Worm (Caenorhabditis elegans): ENCODE measurements around the gene dpy-20.

The dpy-20 gene

DNA sequence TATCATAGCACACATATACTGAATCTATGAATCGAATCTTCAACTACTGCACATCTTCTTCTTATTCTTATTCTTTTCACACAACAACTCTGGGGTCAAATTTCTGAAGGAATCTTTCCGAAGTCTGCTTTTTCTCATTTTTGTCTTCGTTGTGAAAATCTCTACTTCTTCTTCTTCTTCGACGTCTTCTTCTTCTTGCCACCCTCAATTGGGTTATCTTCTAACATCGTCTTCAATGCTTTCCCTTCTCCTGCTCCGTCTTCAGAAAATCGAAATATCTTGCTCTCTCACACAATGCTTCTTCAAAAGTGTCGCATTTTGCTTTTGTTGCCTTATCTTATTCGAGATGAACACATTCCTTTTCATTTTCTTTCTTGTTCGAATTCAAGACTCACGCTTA, 22.6 kb upstream of the dpy-20 start:
- no peak for TF ChIP-seq M03D4.4 (tag; optimal IDR thresholded peaks at IDR 0.05)
- TF ChIP-seq unc-120 (tag; optimal IDR thresholded peaks at IDR 0.05; ENCODE audit: poor library complexity, severe bottlenecking), result no peak
- TF ChIP-seq lin-32 (GFP tag; optimal IDR thresholded peaks at IDR 0.05), result no peak
- TF ChIP-seq nhr-28 (tag; optimal IDR thresholded peaks at IDR 0.05), result no peak
- no peak for TF ChIP-seq ceh-39 (tag; optimal IDR thresholded peaks at IDR 0.05)
- no peak for TF ChIP-seq nhr-2 (tag; optimal IDR thresholded peaks at IDR 0.05)
- no peak for TF ChIP-seq sem-2 (GFP tag; optimal IDR thresholded peaks at IDR 0.05)
- TF ChIP-seq ces-1 (GFP tag; optimal IDR thresholded peaks at IDR 0.05), result peak; percentile 94

DNA sequence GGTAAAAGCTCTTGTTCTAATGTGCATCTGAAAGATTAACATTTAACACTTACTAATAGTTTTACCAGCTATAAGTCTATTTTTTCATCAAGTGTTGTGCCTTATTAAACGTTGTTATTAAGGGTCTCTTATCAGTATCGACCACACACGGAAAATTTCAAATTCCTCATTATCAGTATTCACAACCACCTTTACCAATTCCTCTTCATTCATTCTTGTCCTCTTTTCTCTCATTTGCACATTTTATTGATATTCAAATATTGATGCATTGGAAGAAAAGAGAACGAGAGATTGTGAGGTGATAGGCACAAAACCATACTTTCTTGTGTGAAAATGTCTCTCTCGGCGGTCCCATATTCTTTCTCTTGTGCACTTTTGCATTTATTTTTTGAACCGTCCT, 21.2 kb upstream of the dpy-20 start:
- TF ChIP-seq mep-1 (tag; optimal IDR thresholded peaks at IDR 0.05), result no peak
- no peak for TF ChIP-seq elt-3 (tag; optimal IDR thresholded peaks at IDR 0.05)
- no peak for TF ChIP-seq ceh-39 (tag; optimal IDR thresholded peaks at IDR 0.05)
- TF ChIP-seq ham-2 (GFP tag; optimal IDR thresholded peaks at IDR 0.05), result no peak
- no peak for TF ChIP-seq nhr-76 (tag; optimal IDR thresholded peaks at IDR 0.05)
- no peak for TF ChIP-seq zip-8 (tag; optimal IDR thresholded peaks at IDR 0.05)
- no peak for TF ChIP-seq ceh-83 (GFP tag; optimal IDR thresholded peaks at IDR 0.05)
- no peak for TF ChIP-seq lin-32 (GFP tag; optimal IDR thresholded peaks at IDR 0.05)
- TF ChIP-seq cnd-1 (tag; optimal IDR thresholded peaks at IDR 0.05), result no peak
- no peak for TF ChIP-seq flh-1 (GFP tag; optimal IDR thresholded peaks at IDR 0.05)
- no peak for TF ChIP-seq drap-1 (GFP tag; optimal IDR thresholded peaks at IDR 0.05)

DNA sequence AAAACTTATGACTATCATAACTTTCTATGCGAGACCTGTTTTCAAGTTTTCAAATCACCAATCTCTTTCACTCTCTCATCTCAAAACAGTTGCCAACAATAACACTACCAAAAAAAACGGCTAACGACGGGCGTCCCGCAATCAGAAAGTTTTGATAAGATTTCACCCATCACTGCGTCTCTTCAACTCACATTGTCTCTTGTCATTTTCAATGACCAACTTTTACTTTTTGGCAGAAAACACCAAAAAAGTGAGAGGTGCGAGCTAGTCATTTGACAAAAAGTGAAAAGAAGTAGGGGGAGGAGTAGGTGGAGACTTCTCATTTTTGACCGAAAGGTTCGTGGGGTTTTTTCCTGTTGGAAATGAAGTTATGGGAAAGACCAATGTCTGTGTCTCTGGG, 18.0 kb upstream of the dpy-20 start:
- TF ChIP-seq nhr-12 (tag; optimal IDR thresholded peaks at IDR 0.05), result no peak
- no peak for TF ChIP-seq nhr-2 (tag; optimal IDR thresholded peaks at IDR 0.05)
- TF ChIP-seq elt-1 (tag; optimal IDR thresholded peaks at IDR 0.05; ENCODE audit: borderline replicate concordance, insufficient read depth), result no peak
- no peak for TF ChIP-seq tbx-8 (GFP tag; optimal IDR thresholded peaks at IDR 0.05)
- peak; percentile 47 for TF ChIP-seq blmp-1 (tag; optimal IDR thresholded peaks at IDR 0.05)
- TF ChIP-seq lin-13 (tag; optimal IDR thresholded peaks at IDR 0.05), result no peak

DNA sequence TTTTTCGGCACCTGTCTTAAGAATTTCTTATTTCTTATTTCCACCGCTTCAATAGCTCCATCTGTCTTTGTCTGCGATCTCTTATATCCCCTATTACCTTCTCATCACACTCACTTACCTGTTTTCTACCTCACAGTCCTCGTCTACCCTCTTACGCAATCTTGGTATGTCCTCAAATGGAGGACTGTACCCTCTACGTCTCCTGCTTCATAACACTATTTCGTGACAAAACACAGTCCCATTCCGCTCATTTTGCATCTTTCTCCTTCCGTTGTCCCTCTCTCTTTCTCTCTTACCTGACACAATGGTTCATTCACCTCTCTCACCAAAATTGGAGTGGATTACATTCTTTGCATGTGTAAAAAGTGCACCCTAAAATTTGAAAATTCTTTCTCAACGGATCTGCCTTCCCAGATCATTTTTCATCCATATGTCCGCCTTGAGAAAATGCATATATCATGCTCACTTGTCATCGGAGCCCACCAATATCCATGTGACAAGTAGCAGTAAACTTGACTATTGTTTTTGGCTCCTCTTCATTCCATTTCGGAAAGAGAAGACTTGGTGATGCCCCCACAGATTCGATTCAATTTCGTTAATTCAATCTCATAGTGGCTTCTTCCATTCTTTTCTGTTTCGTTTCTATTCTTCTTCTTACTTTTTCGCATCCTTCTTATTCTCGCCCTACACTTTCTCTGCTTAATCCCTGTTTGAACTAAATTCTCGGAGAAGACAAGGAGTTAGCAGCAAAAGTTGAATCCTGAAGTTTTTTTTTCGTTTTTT, 16.6 kb upstream of the dpy-20 start:
- TF ChIP-seq cnd-1 (tag; optimal IDR thresholded peaks at IDR 0.05) (peak; percentile 34), mls-2 (tag; optimal IDR thresholded peaks at IDR 0.05) (peak; percentile 30), ham-2 (GFP tag; optimal IDR thresholded peaks at IDR 0.05) (no peak), nhr-2 (tag; optimal IDR thresholded peaks at IDR 0.05) (peak; percentile 99), ztf-11 (tag; optimal IDR thresholded peaks at IDR 0.05) (no peak), ceh-39 (tag; optimal IDR thresholded peaks at IDR 0.05) (peak; percentile 1), ces-1 (GFP tag; optimal IDR thresholded peaks at IDR 0.05) (peak; percentile 98), zip-8 (tag; optimal IDR thresholded peaks at IDR 0.05) (peak; percentile 69)

DNA sequence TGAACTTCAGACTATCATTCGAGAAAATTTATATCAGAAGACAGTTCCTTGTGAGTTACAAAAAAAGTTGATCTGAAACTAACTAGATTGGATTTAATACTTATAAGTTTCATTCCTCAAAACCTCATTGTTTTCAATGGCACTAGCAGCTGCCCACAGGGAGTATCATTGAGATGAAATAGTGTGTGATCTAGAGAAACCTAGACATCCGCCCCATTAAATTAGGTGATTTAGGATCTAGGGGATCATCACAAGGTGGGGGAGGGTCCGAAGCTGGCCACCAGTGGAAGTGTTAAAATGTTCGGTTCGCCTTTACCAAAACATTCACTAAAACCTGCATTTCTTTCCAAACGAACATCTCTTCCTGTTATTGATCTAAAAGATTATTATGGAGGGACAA, 15.8 kb upstream of the dpy-20 start:
- no peak for TF ChIP-seq unc-62 (GFP tag; optimal IDR thresholded peaks at IDR 0.05)
- TF ChIP-seq hlh-1 (tag; optimal IDR thresholded peaks at IDR 0.05), result peak; percentile 14
- TF ChIP-seq drap-1 (GFP tag; optimal IDR thresholded peaks at IDR 0.05), result no peak

DNA sequence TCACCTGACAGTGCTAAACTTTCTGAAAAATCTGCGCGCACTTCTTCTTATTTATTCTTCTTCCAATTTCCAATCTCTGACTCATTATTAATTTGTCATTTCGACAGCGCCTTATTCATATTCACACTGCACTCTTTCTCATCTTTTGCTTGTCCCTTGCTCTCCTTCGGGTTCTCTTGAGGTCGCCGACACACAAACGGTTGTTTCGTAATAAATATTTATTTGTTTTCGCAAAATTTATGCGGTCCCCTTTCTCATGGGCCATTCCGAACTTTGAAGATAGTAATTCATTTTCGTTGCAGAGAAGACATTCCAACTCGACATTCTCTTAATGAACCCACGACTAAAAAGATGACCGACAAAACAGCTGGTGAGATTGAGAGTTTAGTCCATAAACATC, 14.1 kb upstream of the dpy-20 start, which contains the start of gene magi-1:
Gene magi-1, plus strand, starts transcription at position 301 of the 400 bp plus-strand sequence.
- TF ChIP-seq ceh-39 (tag; optimal IDR thresholded peaks at IDR 0.05), result no peak
- TF ChIP-seq mab-5 (tag; optimal IDR thresholded peaks at IDR 0.05), result no peak
- no peak for TF ChIP-seq snpc-4 (tag; optimal IDR thresholded peaks at IDR 0.05)
- no peak for TF ChIP-seq cnd-1 (tag; optimal IDR thresholded peaks at IDR 0.05)
- TF ChIP-seq ham-2 (GFP tag; optimal IDR thresholded peaks at IDR 0.05), result no peak
- TF ChIP-seq elt-3 (tag; optimal IDR thresholded peaks at IDR 0.05), result no peak
- no peak for TF ChIP-seq elt-1 (tag; optimal IDR thresholded peaks at IDR 0.05; ENCODE audit: borderline replicate concordance, insufficient read depth)
- TF ChIP-seq ces-1 (GFP tag; optimal IDR thresholded peaks at IDR 0.05), result no peak
